Worm (Caenorhabditis elegans): ENCODE results near the gene T03D8.6.

DNA sequence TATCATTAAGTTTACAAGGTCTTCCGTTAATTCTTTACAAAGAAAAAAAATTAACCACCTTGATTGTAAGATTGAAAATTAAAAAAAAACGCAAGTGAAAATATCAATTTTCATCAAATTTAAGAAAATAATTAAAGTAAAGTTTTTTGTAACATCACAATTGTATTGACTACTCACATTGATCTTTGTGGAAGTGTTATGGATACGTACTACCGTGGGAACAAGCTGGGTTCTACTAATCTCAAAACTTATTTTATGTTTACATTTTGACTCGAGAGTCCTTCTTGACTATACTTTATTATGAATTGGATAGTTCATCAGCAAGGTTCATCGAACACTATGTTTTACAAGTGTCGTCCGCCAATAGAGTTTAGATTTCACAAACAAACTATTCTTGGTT is 9.4 kb upstream of the T03D8.6 start, which contains the start of gene num-1:
- TF ChIP-seq fkh-10 (GFP tag; optimal IDR thresholded peaks at IDR 0.05): no peak
- no peak for TF ChIP-seq lsy-2 (tag; optimal IDR thresholded peaks at IDR 0.05)
- no peak for TF ChIP-seq nhr-77 (tag; optimal IDR thresholded peaks at IDR 0.05)
- no peak for TF ChIP-seq skn-1 (tag; optimal IDR thresholded peaks at IDR 0.05)
- TF ChIP-seq unc-62 (GFP tag; optimal IDR thresholded peaks at IDR 0.05): no peak
- TF ChIP-seq fos-1 (tag; optimal IDR thresholded peaks at IDR 0.05): no peak
- no peak for TF ChIP-seq ces-1 (GFP tag; optimal IDR thresholded peaks at IDR 0.05)
- TF ChIP-seq zag-1 (tag; optimal IDR thresholded peaks at IDR 0.05): no peak
- TF ChIP-seq alr-1 (tag; optimal IDR thresholded peaks at IDR 0.05; ENCODE audit: borderline replicate concordance): no peak
- TF ChIP-seq nhr-12 (tag; optimal IDR thresholded peaks at IDR 0.05): no peak
- no peak for TF ChIP-seq nhr-237 (tag; optimal IDR thresholded peaks at IDR 0.05)
- no peak for TF ChIP-seq lin-39 (tag; optimal IDR thresholded peaks at IDR 0.05)
